Fruit fly (Drosophila melanogaster): ENCODE results near the gene Septin1.

The Septin1 gene

DNA sequence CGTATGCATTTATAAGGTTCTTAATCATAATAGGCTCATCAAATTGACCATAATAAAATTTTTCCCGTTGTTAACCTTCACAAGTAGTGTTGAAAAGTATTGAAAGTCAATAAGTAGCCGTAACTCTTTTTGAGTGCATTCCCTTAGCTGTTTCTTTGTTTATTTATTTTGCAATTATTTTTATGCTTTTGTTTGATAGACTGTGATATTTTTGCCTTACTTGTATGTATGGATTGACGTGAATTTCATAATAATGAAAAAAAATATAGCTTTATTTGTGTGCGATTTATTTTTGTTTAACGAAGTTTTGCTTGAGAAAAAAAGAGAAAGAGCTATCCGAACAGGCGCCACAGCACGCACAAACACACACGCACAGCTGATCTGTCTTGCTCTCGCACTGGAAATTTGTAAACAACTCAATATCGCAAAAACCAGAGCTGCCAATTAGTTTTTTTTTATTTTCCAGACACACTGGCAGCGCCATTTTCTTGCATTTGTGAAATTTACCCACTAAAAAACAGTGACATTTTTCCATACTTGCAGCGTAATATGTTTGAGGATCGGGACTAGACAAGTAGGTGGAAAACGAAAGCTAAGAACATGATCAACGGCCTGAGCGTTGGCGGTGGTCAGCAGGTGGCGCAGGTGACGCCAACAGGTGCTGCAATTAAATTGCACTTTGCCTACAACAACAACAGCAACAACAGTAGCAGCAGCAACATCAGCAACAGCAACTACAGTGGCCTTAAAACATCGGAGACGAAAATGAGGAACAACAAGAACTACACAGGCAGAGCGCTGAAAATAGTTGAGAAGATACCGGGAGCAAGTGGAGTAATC lies 11.3 kb downstream of the Septin1 start (continued):
- TF ChIP-seq vfl (GFP tag; optimal IDR thresholded peaks at IDR 0.05) (no peak), cad (GFP tag; optimal IDR thresholded peaks at IDR 0.05) (no peak), Atf6 (GFP tag; IDR thresholded peaks at IDR 0.05) (no peak), grn (GFP tag; optimal IDR thresholded peaks at IDR 0.05) (no peak), lov (optimal IDR thresholded peaks at IDR 0.05) (no peak), lov (GFP tag; IDR thresholded peaks at IDR 0.05) (no peak), fd64A (GFP tag; optimal IDR thresholded peaks at IDR 0.05) (no peak), jumu (GFP tag; optimal IDR thresholded peaks at IDR 0.05) (no peak), ro (GFP tag; IDR thresholded peaks at IDR 0.05) (no peak), CG16813 (GFP tag; IDR thresholded peaks at IDR 0.05; ENCODE audit: partially characterized antibody) (no peak), kay (GFP tag; optimal IDR thresholded peaks at IDR 0.05) (no peak), dmrt99B (tag; optimal IDR thresholded peaks at IDR 0.05) (no peak), Kr (GFP tag; optimal IDR thresholded peaks at IDR 0.05) (no peak), Max (GFP tag; optimal IDR thresholded peaks at IDR 0.05) (no peak), Med (GFP tag) (peak; percentile 71), kni (GFP tag; optimal IDR thresholded peaks at IDR 0.05) (no peak), CG18764 (GFP tag; optimal IDR thresholded peaks at IDR 0.05) (no peak), CG14014 (GFP tag; IDR thresholded peaks at IDR 0.05) (no peak), Fer1 (GFP tag; optimal IDR thresholded peaks at IDR 0.05) (no peak), CG8290 (GFP tag; optimal IDR thresholded peaks at IDR 0.05) (no peak), CG8290 (tag; optimal IDR thresholded peaks at IDR 0.05) (no peak), CG31365 (tag; optimal IDR thresholded peaks at IDR 0.05) (no peak), ftz-f1 (GFP tag; optimal IDR thresholded peaks at IDR 0.05) (peak; percentile 30), CG12104 (GFP tag; optimal IDR thresholded peaks at IDR 0.05) (no peak), Neu2 (GFP tag; optimal IDR thresholded peaks at IDR 0.05; ENCODE audit: borderline replicate concordance) (no peak), CTCF (GFP tag; optimal IDR thresholded peaks at IDR 0.05) (no peak), CG2116 (GFP tag; optimal IDR thresholded peaks at IDR 0.05) (peak; percentile 6), sqz (GFP tag; optimal IDR thresholded peaks at IDR 0.05) (no peak), CG9876 (GFP tag; optimal IDR thresholded peaks at IDR 0.05) (no peak), CG11560 (tag; IDR thresholded peaks at IDR 0.05) (no peak), CG32772 (GFP tag; IDR thresholded peaks at IDR 0.05) (no peak), ewg (GFP tag; optimal IDR thresholded peaks at IDR 0.05) (no peak), CG4360 (GFP tag; IDR thresholded peaks at IDR 0.05) (peak; percentile 76), bsh (GFP tag; optimal IDR thresholded peaks at IDR 0.05) (no peak), crol (GFP tag; IDR thresholded peaks at IDR 0.05) (no peak), E2f1 (GFP tag; IDR thresholded peaks at IDR 0.05) (no peak), row (GFP tag; IDR thresholded peaks at IDR 0.05) (no peak), CHES-1-like (GFP tag; optimal IDR thresholded peaks at IDR 0.05) (peak; percentile 2), Poxn (GFP tag; IDR thresholded peaks at IDR 0.05) (no peak), Eip74EF (GFP tag; optimal IDR thresholded peaks at IDR 0.05) (no peak), Aef1 (GFP tag; IDR thresholded peaks at IDR 0.05) (no peak), CG10959 (GFP tag; IDR thresholded peaks at IDR 0.05) (no peak), slou (GFP tag; optimal IDR thresholded peaks at IDR 0.05) (no peak), CG10267 (tag; optimal IDR thresholded peaks at IDR 0.05) (peak; percentile 64), Adf1 (GFP tag; IDR thresholded peaks at IDR 0.05) (no peak), caup (GFP tag; optimal IDR thresholded peaks at IDR 0.05; ENCODE audit: severe bottlenecking) (no peak), CG17361 (GFP tag; IDR thresholded peaks at IDR 0.05) (no peak), CG30431 (GFP tag; optimal IDR thresholded peaks at IDR 0.05) (no peak), pnt (GFP tag; optimal IDR thresholded peaks at IDR 0.05) (no peak), tna (GFP tag; IDR thresholded peaks at IDR 0.05; ENCODE audit: partially characterized antibody) (no peak)

Data from whole organism, embryonic.